Fruit fly (Drosophila melanogaster) whole organism, embryonic: ENCODE results near the gene Ugt35D1.
A peak's percentile ranks its signal among the peaks of the same experiment; 100 is the strongest.

Experiments
- Awh ChIP-seq: fragments of 200-800 bp; sonication (Bioruptor generic); IDR thresholded peaks from 2 replicates; pipeline ENCODE4, ENCODE4 v1.3.6; 2022; ENCODE audit warnings: missing biosample characterization, missing genetic modification characterization
- Blimp-1 ChIP-seq: fragments of 200-800 bp; sonication (Bioruptor generic); optimal IDR thresholded peaks from 3 replicates; lab custom pipeline; 2018; ENCODE audit warnings: missing biosample characterization, missing genetic modification characterization, mild to moderate bottlenecking, moderate library complexity, missing genetic modification reagents
- BtbVII ChIP-seq: fragments of 200-800 bp; sonication (Bioruptor generic); optimal IDR thresholded peaks from 3 replicates; lab custom pipeline; 2017; ENCODE audit warnings: missing biosample characterization, mild to moderate bottlenecking, missing genetic modification characterization
- CG1024 ChIP-seq: fragments of 200-800 bp; sonication (Bioruptor generic); IDR thresholded peaks from 2 replicates; pipeline ENCODE4 v1.3.6; 2022; ENCODE audit warnings: missing biosample characterization, missing genetic modification characterization
- CG11456 ChIP-seq: fragments of 200-800 bp; sonication (Bioruptor generic); IDR thresholded peaks from 3 replicates; pipeline ENCODE4 v1.3.6; 2022; ENCODE audit warnings: missing biosample characterization, missing genetic modification characterization
- CG12391 ChIP-seq: fragments of 200-800 bp; sonication (Bioruptor generic); optimal IDR thresholded peaks from 3 replicates; lab custom pipeline; 2018; ENCODE audit warnings: missing biosample characterization, mild to moderate bottlenecking, missing genetic modification characterization, moderate library complexity
- CG14050 ChIP-seq: fragments of 200-800 bp; sonication (Bioruptor generic); IDR thresholded peaks from 3 replicates; pipeline ENCODE4 v1.3.6; 2022; ENCODE audit warnings: missing biosample characterization, missing genetic modification characterization
- CG15011 ChIP-seq: fragments of 200-800 bp; sonication (Bioruptor generic); optimal IDR thresholded peaks from 3 replicates; lab custom pipeline; 2018; ENCODE audit warnings: missing biosample characterization, mild to moderate bottlenecking, missing genetic modification characterization
- CG1647 ChIP-seq: fragments of 200-800 bp; sonication (Bioruptor generic); optimal IDR thresholded peaks from 3 replicates; lab custom pipeline; 2016; ENCODE audit warnings: missing biosample characterization, missing genetic modification characterization
- CG16779 ChIP-seq: fragments of 200-800 bp; sonication (Bioruptor generic); IDR thresholded peaks from 2 replicates; pipeline ENCODE4 v1.3.6; 2022; ENCODE audit warnings: missing biosample characterization, missing genetic modification characterization
- CG17359 ChIP-seq: fragments of 200-800 bp; sonication (Bioruptor generic); optimal IDR thresholded peaks from 3 replicates; lab custom pipeline; 2018; ENCODE audit warnings: missing biosample characterization, mild to moderate bottlenecking, missing genetic modification characterization, moderate library complexity
- CG17912 ChIP-seq: fragments of 200-800 bp; sonication (Bioruptor generic); optimal IDR thresholded peaks from 2 replicates; lab custom pipeline; 2018; ENCODE audit warnings: missing biosample characterization, mild to moderate bottlenecking, missing genetic modification characterization
- CG18011 ChIP-seq: fragments of 200-800 bp; sonication (Bioruptor generic); optimal IDR thresholded peaks from 2 replicates; lab custom pipeline; 2017; ENCODE audit warnings: missing biosample characterization, missing genetic modification characterization, mild to moderate bottlenecking, moderate library complexity, missing genotype
- CG30403 ChIP-seq: fragments of 200-800 bp; sonication (Bioruptor generic); optimal IDR thresholded peaks from 3 replicates; lab custom pipeline; 2016; ENCODE audit warnings: missing biosample characterization, missing genetic modification characterization
- CG3407 ChIP-seq: fragments of 200-800 bp; sonication (Bioruptor generic); optimal IDR thresholded peaks from 2 replicates; lab custom pipeline; 2018; ENCODE audit warnings: missing biosample characterization, mild to moderate bottlenecking, missing genetic modification characterization
- CG34376 ChIP-seq: fragments of 200-800 bp; sonication (Bioruptor generic); optimal IDR thresholded peaks from 2 replicates; lab custom pipeline; 2018; ENCODE audit warnings: missing biosample characterization, mild to moderate bottlenecking, missing genetic modification characterization
- CG42726 ChIP-seq: fragments of 200-800 bp; sonication (Bioruptor generic); IDR thresholded peaks from 2 replicates; pipeline ENCODE4 v1.3.6; 2022; ENCODE audit warnings: missing biosample characterization, missing genetic modification characterization; ENCODE audit not compliant: partially characterized antibody
- CG4617 ChIP-seq: fragments of 200-800 bp; sonication (Bioruptor generic); optimal IDR thresholded peaks from 3 replicates; lab custom pipeline; 2016; ENCODE audit warnings: missing biosample characterization, missing genetic modification characterization, borderline replicate concordance
- CG4707 ChIP-seq: fragments of 200-800 bp; sonication (Bioruptor generic); optimal IDR thresholded peaks from 2 replicates; lab custom pipeline; 2018; ENCODE audit warnings: missing biosample characterization, mild to moderate bottlenecking, missing genetic modification characterization, moderate library complexity
- CG7928 ChIP-seq: fragments of 200-800 bp; sonication (Bioruptor generic); optimal IDR thresholded peaks from 2 replicates; lab custom pipeline; 2017; ENCODE audit warnings: missing biosample characterization, mild to moderate bottlenecking, missing genetic modification characterization
- CG8478 ChIP-seq: fragments of >200 bp; optimal IDR thresholded peaks from 2 replicates; lab custom pipeline; 2018
- Chrac-16 ChIP-seq: fragments of 200-800 bp; sonication (Bioruptor generic); optimal IDR thresholded peaks from 3 replicates; lab custom pipeline; 2016; ENCODE audit warnings: missing biosample characterization, missing genetic modification characterization
- Dad ChIP-seq: fragments of 200-800 bp; sonication (Bioruptor generic); optimal IDR thresholded peaks from 3 replicates; lab custom pipeline; 2016; ENCODE audit warnings: missing biosample characterization, missing genetic modification characterization
- Eip74EF ChIP-seq, 2 experiments: fragments of 200-800 bp in 1 of 2; fragments of >200 bp in 1 of 2; sonication (Bioruptor generic) in 1 of 2; optimal IDR thresholded peaks; 2 replicates each; lab custom pipeline; 2017 to 2019; ENCODE audit warnings: missing biosample characterization in 2 of 2, missing genetic modification characterization in 2 of 2, mild to moderate bottlenecking in 1 of 2, moderate library complexity in 1 of 2
- GATAe ChIP-seq: fragments of 200-800 bp; sonication (Bioruptor generic); conservative IDR thresholded peaks from 2 replicates; pipeline ENCODE4 v1.3.6; 2022; ENCODE audit warnings: missing biosample characterization, missing genetic modification characterization
- Gsc ChIP-seq: fragments of 200-800 bp; sonication (Bioruptor generic); IDR thresholded peaks from 2 replicates; pipeline ENCODE4 v1.3.6; 2022; ENCODE audit warnings: missing biosample characterization, missing genetic modification characterization
- Hmx ChIP-seq: fragments of 200-800 bp; sonication (Bioruptor generic); optimal IDR thresholded peaks from 2 replicates; lab custom pipeline; 2016; ENCODE audit warnings: missing biosample characterization, missing genetic modification characterization
- Hr39 ChIP-seq: fragments of >200 bp; optimal IDR thresholded peaks from 2 replicates; lab custom pipeline; 2017
- Mes4 ChIP-seq: fragments of 200-800 bp; sonication (Bioruptor generic); optimal IDR thresholded peaks from 2 replicates; lab custom pipeline; 2016; ENCODE audit warnings: missing biosample characterization, missing genetic modification characterization
- Neu2 ChIP-seq: fragments of 200-800 bp; sonication (Bioruptor generic); optimal IDR thresholded peaks from 3 replicates; lab custom pipeline; 2016; ENCODE audit warnings: missing biosample characterization, missing genetic modification characterization, borderline replicate concordance
- PHDP ChIP-seq: fragments of 200-800 bp; sonication (Bioruptor generic); optimal IDR thresholded peaks from 3 replicates; lab custom pipeline; 2018; ENCODE audit warnings: missing biosample characterization, mild to moderate bottlenecking, missing genetic modification characterization, moderate library complexity
- al ChIP-seq: fragments of 200-800 bp; sonication (Bioruptor generic); IDR thresholded peaks from 2 replicates; pipeline ENCODE4 v1.3.6; 2022; ENCODE audit warnings: missing biosample characterization, missing genetic modification characterization
- aop ChIP-seq: fragments of 200-800 bp; sonication (Bioruptor generic); IDR thresholded peaks from 2 replicates; pipeline ENCODE4 v1.3.6; 2022; ENCODE audit warnings: missing biosample characterization, missing genetic modification characterization
- ap ChIP-seq: fragments of 200-800 bp; sonication (Bioruptor generic); IDR thresholded peaks from 2 replicates; pipeline ENCODE4 v1.3.6; 2022; ENCODE audit warnings: missing biosample characterization, missing genetic modification characterization
- bbx ChIP-seq: fragments of 200-800 bp; sonication (Bioruptor generic); IDR thresholded peaks from 2 replicates; pipeline ENCODE4 v1.3.6; 2022; ENCODE audit warnings: missing biosample characterization, missing genetic modification characterization; ENCODE audit not compliant: partially characterized antibody
- croc ChIP-seq: fragments of 200-800 bp; sonication (Bioruptor generic); conservative IDR thresholded peaks from 3 replicates; pipeline ENCODE4 v1.3.6; 2022; ENCODE audit warnings: missing biosample characterization, missing genetic modification characterization
- da ChIP-seq: fragments of 200-800 bp; sonication (Bioruptor generic); optimal IDR thresholded peaks from 2 replicates; lab custom pipeline; 2016; ENCODE audit warnings: missing biosample characterization, missing genetic modification characterization
- dmrt11E ChIP-seq: fragments of 200-800 bp; sonication (Bioruptor generic); optimal IDR thresholded peaks from 3 replicates; lab custom pipeline; 2018; ENCODE audit warnings: missing biosample characterization, mild to moderate bottlenecking, missing genetic modification characterization, moderate library complexity
- fd102C ChIP-seq: fragments of 200-800 bp; sonication (Bioruptor generic); optimal IDR thresholded peaks from 2 replicates; lab custom pipeline; 2018; ENCODE audit warnings: missing biosample characterization, mild to moderate bottlenecking, missing genetic modification characterization, moderate library complexity
- kah ChIP-seq: fragments of 200-800 bp; sonication (Bioruptor generic); optimal IDR thresholded peaks from 2 replicates; lab custom pipeline; 2018; ENCODE audit warnings: missing biosample characterization, mild to moderate bottlenecking, missing genetic modification characterization
- maf-S ChIP-seq: fragments of 200-800 bp; sonication (Bioruptor generic); optimal IDR thresholded peaks from 2 replicates; lab custom pipeline; 2016; ENCODE audit warnings: missing biosample characterization, missing genetic modification characterization
- nau ChIP-seq: fragments of 200-800 bp; sonication (Bioruptor generic); optimal IDR thresholded peaks from 3 replicates; lab custom pipeline; 2017; ENCODE audit warnings: missing biosample characterization, mild to moderate bottlenecking, missing genetic modification characterization, missing genetic modification reagents
- onecut ChIP-seq: fragments of 200-800 bp; sonication (Bioruptor generic); IDR thresholded peaks from 2 replicates; pipeline ENCODE4 v1.3.6; 2022; ENCODE audit warnings: missing biosample characterization, missing genetic modification characterization
- pan ChIP-seq, 4 experiments: fragments of >200 bp in 3 of 4; fragments of 200-800 bp in 1 of 4; sonication (Bioruptor generic) in 1 of 4; optimal IDR thresholded peaks in 3 of 4; IDR thresholded peaks in 1 of 4; 2 replicates each; pipeline versions ENCODE4 v1.3.6 to Lab custom; 2017 to 2022; ENCODE audit warnings: missing biosample characterization in 2 of 4, missing genetic modification characterization in 2 of 4, mixed read lengths in 1 of 4
- pho ChIP-seq: fragments of 200-800 bp; sonication (Bioruptor generic); optimal IDR thresholded peaks from 2 replicates; lab custom pipeline; 2016; ENCODE audit warnings: missing biosample characterization, missing genetic modification characterization
- ro ChIP-seq: fragments of 200-800 bp; sonication (Bioruptor generic); IDR thresholded peaks from 2 replicates; pipeline ENCODE4 v1.3.6; 2022; ENCODE audit warnings: missing biosample characterization, missing genetic modification characterization
- run ChIP-seq: fragments of 200-800 bp; sonication (Bioruptor generic); optimal IDR thresholded peaks from 3 replicates; lab custom pipeline; 2018; ENCODE audit warnings: missing biosample characterization, mild to moderate bottlenecking, missing genetic modification characterization
- sens-2 ChIP-seq: fragments of 200-800 bp; sonication (Bioruptor generic); IDR thresholded peaks from 2 replicates; pipeline ENCODE4 v1.3.6; 2022; ENCODE audit warnings: missing biosample characterization, missing genetic modification characterization
- sna ChIP-seq: fragments of 200-800 bp; sonication (Bioruptor generic); IDR thresholded peaks from 2 replicates; pipeline ENCODE4 v1.3.6; 2022; ENCODE audit warnings: missing biosample characterization, missing genetic modification characterization; ENCODE audit not compliant: partially characterized antibody
- tap ChIP-seq: fragments of 200-800 bp; optimal IDR thresholded peaks from 3 replicates; lab custom pipeline; 2019; ENCODE audit warnings: missing biosample characterization, mild to moderate bottlenecking, missing genetic modification characterization, moderate library complexity

Ugt35D1 gene

dm6 chr3R:31381216-31381688, 13.9 kb downstream of the Ugt35D1 start (continued):
- TF ChIP-seq aop (GFP tag; lab: Robert Waterston, UW) = no peak
- no peak for TF ChIP-seq pan (optimal IDR thresholded peaks at IDR 0.05; lab: Kevin White, UChicago)
- peak in 1 of 2 experiments; percentile 66 for TF ChIP-seq pan (GFP tag; optimal IDR thresholded peaks at IDR 0.05 in 1 of 2, IDR thresholded peaks at IDR 0.05 in 1 of 2)
- no peak for TF ChIP-seq CG16779 (GFP tag; lab: Robert Waterston, UW)
- TF ChIP-seq CG14050 (GFP tag; lab: Robert Waterston, UW) = 0 out of 3 replicates have a peak, but pooled peaks have one; percentile 22
- no peak for TF ChIP-seq ro (GFP tag; lab: Robert Waterston, UW)
- TF ChIP-seq Neu2 (GFP tag; lab: Kevin White, UChicago) = no peak
- peak; percentile 39 for TF ChIP-seq CG4707 (GFP tag; lab: Kevin White, UChicago)
- 0 out of 2 replicates have a peak, but pooled peaks have one; percentile 44 for TF ChIP-seq Awh
- no peak for TF ChIP-seq nau
- no peak for TF ChIP-seq Eip74EF (GFP tag; optimal IDR thresholded peaks at IDR 0.05; lab: Kevin White, UChicago)
- TF ChIP-seq sens-2 = no peak
- TF ChIP-seq da (GFP tag; lab: Kevin White, UChicago) = no peak
- TF ChIP-seq croc (GFP tag; lab: Robert Waterston, UW) = no peak
- no peak for TF ChIP-seq Hr39 (lab: Kevin White, UChicago)
- no peak for TF ChIP-seq CG3407 (GFP tag; lab: Kevin White, UChicago)
- TF ChIP-seq CG1647 (GFP tag; lab: Kevin White, UChicago) = no peak
- peak; percentile 48 for TF ChIP-seq CG30403 (GFP tag; lab: Kevin White, UChicago)
- TF ChIP-seq fd102C (GFP tag; lab: Kevin White, UChicago) = no peak
- TF ChIP-seq dmrt11E (tag; lab: Kevin White, UChicago) = peak; percentile 9
- peak; percentile 67 for TF ChIP-seq CG12391 (tag; lab: Kevin White, UChicago)
- no peak for TF ChIP-seq Hmx (GFP tag; lab: Kevin White, UChicago)
- TF ChIP-seq sna = no peak
- peak; percentile 50 for TF ChIP-seq CG17359 (tag; lab: Kevin White, UChicago)
- TF ChIP-seq CG42726 (GFP tag; lab: Robert Waterston, UW) = 0 out of 2 replicates have a peak, but pooled peaks have one; percentile 69
- TF ChIP-seq Chrac-16 (GFP tag; lab: Kevin White, UChicago) = peak; percentile 28
- 0 out of 3 replicates have a peak, but pooled peaks have one; percentile 50 for TF ChIP-seq CG11456 (GFP tag; lab: Robert Waterston, UW)
- TF ChIP-seq kah (GFP tag; lab: Kevin White, UChicago) = no peak
- TF ChIP-seq bbx (GFP tag; lab: Robert Waterston, UW) = peak; percentile 40; the same call in 1 of the 2 replicates
- TF ChIP-seq Blimp-1 (GFP tag; lab: Kevin White, UChicago) = peak; percentile 31
- TF ChIP-seq Mes4 (GFP tag; lab: Kevin White, UChicago) = no peak
- peak; percentile 78 for TF ChIP-seq pho
- no peak for TF ChIP-seq onecut (GFP tag; lab: Robert Waterston, UW)
- no peak for TF ChIP-seq CG34376 (GFP tag; lab: Kevin White, UChicago)
- TF ChIP-seq PHDP (tag; lab: Kevin White, UChicago) = peak; percentile 77
- TF ChIP-seq maf-S = peak; percentile 12
- TF ChIP-seq CG7928 = no peak
- no peak for TF ChIP-seq CG8478 (lab: Kevin White, UChicago)
- TF ChIP-seq BtbVII = no peak
- TF ChIP-seq CG18011 (GFP tag; lab: Kevin White, UChicago) = peak; percentile 14
- TF ChIP-seq GATAe = no peak
- no peak for TF ChIP-seq run (tag; lab: Kevin White, UChicago)
- no peak for TF ChIP-seq tap (tag; lab: Kevin White, UChicago)
- TF ChIP-seq ap (GFP tag; lab: Robert Waterston, UW) = no peak
- peak; percentile 17 for TF ChIP-seq Dad (GFP tag; lab: Kevin White, UChicago)
- no peak for TF ChIP-seq CG15011
- no peak for TF ChIP-seq CG1024
- TF ChIP-seq CG17912 (GFP tag; lab: Kevin White, UChicago) = no peak
- TF ChIP-seq al = no peak
- TF ChIP-seq CG4617 (GFP tag; lab: Kevin White, UChicago) = no peak
- TF ChIP-seq Gsc (GFP tag; lab: Robert Waterston, UW) = no peak
